Worm (Caenorhabditis elegans): ENCODE data around the gene slrp-1.

The slrp-1 gene

ce11 chrV:13576828-13577227 lies 11.2 kb downstream of the slrp-1 start:
- TF ChIP-seq unc-62 (GFP tag; optimal IDR thresholded peaks at IDR 0.05): no peak

DNA sequence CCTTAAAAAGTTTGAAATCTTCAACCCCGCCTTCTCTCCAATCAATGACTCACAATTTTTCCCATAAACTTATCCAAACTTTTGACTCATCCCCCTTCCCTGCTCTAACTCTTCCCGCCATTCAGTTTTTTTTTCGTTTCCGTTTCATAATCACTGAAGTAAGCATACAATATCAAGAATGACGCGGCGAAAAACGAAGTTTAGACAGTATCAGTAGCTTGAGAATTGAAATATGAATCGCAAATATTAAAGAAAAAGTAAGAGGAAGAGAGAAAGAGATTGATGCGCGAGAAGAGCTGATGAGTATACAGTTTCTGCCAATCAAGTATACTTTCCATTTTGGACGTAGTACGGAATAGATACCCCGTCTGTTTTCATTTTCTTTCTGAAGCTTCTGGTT lies 11.8 kb downstream of the slrp-1 start:
- TF ChIP-seq unc-62 (GFP tag; optimal IDR thresholded peaks at IDR 0.05): no peak

DNA sequence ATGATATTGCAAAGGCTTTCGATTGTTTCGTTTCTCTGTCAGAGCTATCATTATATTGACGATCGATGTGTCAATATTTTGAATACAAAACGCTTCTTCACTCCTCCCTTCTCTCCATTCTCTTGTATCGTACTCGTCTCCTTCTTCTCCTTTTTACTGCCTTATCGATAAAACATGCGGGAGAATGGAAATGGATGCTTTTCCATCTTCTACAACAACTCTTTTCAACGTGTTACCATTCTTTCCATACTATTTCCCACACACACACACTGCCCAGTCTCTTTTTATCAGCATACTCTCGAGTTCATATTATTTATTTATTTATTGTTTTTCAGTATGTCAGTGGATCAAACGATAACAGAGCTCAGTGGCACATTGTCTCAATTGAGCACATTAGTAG lies 13.0 kb downstream of the slrp-1 start, which contains the start of gene C50B8.6:
C50B8.6 (plus strand) TSS at position 336 of the 400 bp plus-strand sequence.
- TF ChIP-seq unc-62 (GFP tag; optimal IDR thresholded peaks at IDR 0.05): no peak

- no peak for TF ChIP-seq unc-62 (GFP tag; optimal IDR thresholded peaks at IDR 0.05)
Measured at ce11 chrV:13580696-13581095, 15.0 kb downstream of the slrp-1 start, which contains the start of gene C50B8.5. C50B8.5 (plus strand) TSS chrV:13580968.

- TF ChIP-seq unc-62 (GFP tag; optimal IDR thresholded peaks at IDR 0.05): no peak
Measured at ce11 chrV:13584484-13584883, 18.8 kb downstream of the slrp-1 start, which contains the start of gene F53F4.1. F53F4.1 (plus strand) TSS chrV:13584784.

DNA sequence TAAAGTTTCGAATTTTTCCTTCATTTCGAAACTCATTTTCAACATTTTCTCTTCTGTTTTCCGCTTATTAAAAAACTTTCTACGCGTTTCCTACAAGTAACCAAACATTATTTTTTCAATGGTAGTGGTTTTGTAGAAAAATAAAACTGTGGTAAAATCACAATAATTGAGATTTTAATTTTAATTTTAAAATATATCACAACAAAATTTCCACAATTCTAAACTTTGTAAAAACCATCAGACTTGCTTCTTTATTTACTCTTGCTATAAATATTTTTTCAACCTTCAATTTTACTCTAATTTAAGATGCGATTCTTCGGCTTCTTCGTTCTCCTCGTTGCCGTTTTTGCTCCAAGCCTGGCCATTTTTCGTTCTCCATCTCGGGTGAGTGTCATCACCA lies 22.2 kb downstream of the slrp-1 start, which contains the start of gene F53F4.17:
F53F4.17 (plus strand) TSS at position 301 of the 400 bp plus-strand sequence.
- TF ChIP-seq unc-62 (GFP tag; optimal IDR thresholded peaks at IDR 0.05): no peak

DNA sequence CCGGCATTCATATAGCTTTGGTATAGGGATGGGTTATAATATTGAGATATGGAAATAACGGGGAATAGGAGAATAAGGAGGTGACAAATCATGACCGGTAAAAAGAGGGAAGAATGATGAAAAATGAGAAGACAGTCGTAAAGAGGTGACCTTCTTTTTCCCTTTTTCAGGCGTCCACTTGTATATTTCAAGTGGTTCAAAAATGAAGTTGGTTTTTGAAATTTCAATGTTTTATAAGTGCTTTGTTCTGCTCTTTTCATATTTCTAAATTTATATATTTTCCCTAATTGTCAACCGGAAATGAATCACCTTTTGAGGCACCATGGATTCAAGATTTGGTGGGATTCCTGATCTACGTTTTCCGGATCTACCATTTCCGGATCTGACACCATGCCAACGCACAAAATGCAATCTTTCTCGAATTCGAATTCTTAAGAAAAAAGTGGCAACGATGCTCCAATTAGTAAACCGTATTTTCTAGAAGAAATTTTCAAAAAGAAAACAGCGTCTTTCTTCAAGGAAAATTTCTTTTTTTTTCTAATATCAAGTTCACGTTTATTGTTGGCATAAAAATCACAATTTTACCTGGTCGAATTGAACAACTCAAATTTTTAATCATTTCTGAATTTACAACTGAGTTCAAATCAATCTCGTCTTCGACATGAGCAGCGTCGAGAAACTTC lies 24.0 kb downstream of the slrp-1 start, which contains the start of the genes F53F4.2 and F53F4.18:
F53F4.2 (minus strand) TSS at position 101 of the 683 bp plus-strand sequence.
F53F4.18 (plus strand) TSS at position 633 of the 683 bp plus-strand sequence.
- no peak for TF ChIP-seq unc-62 (GFP tag; optimal IDR thresholded peaks at IDR 0.05)

DNA sequence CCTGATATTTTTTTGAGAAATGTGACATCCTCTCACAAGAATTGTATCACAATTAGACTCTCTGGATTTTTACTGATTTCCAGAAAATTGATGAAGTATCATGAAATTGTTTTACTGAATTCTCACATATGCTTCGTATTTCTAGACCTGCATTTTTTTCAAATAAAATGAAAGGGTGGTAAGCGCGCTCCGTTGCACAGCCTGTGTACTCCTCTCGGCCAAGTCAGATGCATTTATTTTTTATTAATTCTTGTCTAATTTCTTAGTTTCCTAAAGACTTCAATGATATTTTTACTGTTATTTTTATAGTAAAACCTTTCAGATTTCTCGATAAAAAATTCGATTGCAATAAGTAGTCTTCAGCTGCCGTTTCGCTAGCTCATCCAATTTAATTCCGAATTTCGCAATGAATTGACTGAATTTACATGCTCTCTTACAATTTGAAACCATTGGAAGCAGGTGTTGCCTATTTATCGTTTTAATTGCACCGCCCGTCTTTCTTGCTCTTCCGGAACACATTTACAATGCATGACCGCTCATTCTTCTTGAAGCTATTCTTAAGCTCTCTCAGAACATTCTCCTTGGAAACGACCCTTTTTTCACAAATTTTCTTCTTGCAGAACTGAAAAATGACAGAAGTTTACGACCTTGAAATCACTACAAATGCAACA lies 26.0 kb downstream of the slrp-1 start, which contains the start of gene tbcb-1:
tbcb-1 (plus strand) TSS at position 621 of the 671 bp plus-strand sequence.
- no peak for TF ChIP-seq unc-62 (GFP tag; optimal IDR thresholded peaks at IDR 0.05)

DNA sequence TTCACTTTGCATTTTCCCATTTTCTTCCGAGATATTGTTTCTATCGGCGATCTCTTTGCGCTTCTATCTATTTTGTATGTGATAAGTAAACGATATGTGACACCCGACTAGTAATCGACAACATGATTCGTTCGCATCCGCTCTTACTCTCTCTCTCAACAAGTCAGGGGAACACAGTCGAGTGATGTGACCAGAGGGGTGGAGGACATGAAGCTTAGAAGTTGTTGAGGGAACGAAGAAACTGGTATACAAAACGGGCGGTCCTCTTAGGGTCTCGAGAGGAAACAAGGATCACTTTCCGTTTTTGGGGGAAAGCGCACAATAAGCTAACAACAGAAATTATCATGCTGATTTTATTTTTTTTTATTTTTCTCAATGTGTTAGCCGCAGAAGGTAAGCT lies 27.4 kb downstream of the slrp-1 start, which contains the start of gene F53F4.4:
F53F4.4 (plus strand) TSS at position 301 of the 400 bp plus-strand sequence.
- no peak for TF ChIP-seq unc-62 (GFP tag; optimal IDR thresholded peaks at IDR 0.05)

ce11 chrV:13598370-13598769 lies 32.7 kb downstream of the slrp-1 start:
- TF ChIP-seq unc-62 (GFP tag; optimal IDR thresholded peaks at IDR 0.05): no peak

- no peak for TF ChIP-seq unc-62 (GFP tag; optimal IDR thresholded peaks at IDR 0.05)
Measured at ce11 chrV:13600882-13601281, 35.2 kb downstream of the slrp-1 start, which contains the start of gene rdy-2. rdy-2 (minus strand) TSS chrV:13600982.

- TF ChIP-seq unc-62 (GFP tag; optimal IDR thresholded peaks at IDR 0.05): no peak
Measured at ce11 chrV:13606651-13607242, 41.1 kb downstream of the slrp-1 start, which contains the start of gene fmo-4. fmo-4 (minus strand) TSS chrV:13606701.

DNA sequence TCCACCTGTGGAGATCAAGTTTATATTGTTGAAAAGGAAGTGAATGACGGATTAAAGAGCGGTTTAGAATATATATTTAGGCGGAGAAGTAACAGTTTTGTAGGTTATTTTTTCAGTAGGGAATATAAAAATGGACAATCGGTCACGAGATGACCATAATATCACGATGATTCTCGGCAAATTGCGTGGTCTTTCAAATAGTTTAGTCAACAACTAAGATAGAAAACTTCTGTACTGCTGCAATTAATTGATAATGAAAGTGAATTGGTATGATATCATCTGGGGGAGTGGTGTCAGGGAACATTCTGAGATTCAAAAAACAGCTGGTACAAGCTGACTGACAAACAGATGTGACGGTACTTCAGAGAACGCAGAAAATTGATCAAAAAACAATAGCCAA lies 42.8 kb downstream of the slrp-1 start:
- TF ChIP-seq unc-62 (GFP tag; optimal IDR thresholded peaks at IDR 0.05): no peak

ce11 chrV:13609806-13610205 lies 44.1 kb downstream of the slrp-1 start:
- no peak for TF ChIP-seq unc-62 (GFP tag; optimal IDR thresholded peaks at IDR 0.05)

DNA sequence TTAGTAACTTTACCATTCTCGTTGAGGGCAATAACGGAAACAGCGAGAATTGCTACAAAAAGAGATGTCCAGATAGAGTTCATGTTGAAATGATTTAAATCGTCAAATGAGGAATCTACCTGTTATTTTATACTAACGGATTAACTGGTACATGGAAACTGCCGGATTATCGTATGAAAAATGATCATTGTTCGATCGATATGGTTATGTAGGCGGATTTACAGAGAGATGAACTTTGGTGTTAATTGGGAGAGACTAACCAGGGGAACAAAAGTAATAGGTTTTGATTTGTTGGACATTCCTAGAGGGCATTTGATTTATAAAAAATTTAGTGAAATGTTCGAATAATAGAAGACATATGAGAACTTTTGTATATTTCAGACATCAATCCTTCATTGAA lies 46.1 kb downstream of the slrp-1 start, which contains the start of gene spig-9:
spig-9 (minus strand) TSS at position 101 of the 400 bp plus-strand sequence.
- TF ChIP-seq unc-62 (GFP tag; optimal IDR thresholded peaks at IDR 0.05): no peak

DNA sequence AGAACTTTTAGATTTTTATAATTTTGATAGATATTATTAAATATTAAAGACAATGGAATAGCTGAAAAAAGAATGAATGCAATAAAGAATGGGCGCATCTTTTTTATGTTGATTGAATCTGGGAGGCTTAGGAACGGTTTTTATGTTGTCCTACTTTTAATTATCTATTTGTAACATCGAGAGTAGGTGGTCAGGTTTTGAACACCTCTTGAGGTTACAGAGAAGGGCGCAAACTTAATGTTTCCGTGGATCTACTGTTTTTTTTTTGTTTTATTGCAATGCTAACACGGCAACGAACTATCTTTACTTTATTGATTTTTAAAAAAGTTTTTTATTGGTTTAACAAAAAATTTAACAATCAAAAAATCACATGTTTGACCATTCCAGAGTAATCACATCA lies 48.2 kb downstream of the slrp-1 start, which contains the start of gene F53F4.7:
F53F4.7 (minus strand) TSS at position 101 of the 400 bp plus-strand sequence.
- no peak for TF ChIP-seq unc-62 (GFP tag; optimal IDR thresholded peaks at IDR 0.05)
